Worm (Caenorhabditis elegans): Measurements from ENCODE around the gene idpc-6.
A peak's percentile ranks its signal among the peaks of the same experiment; 100 is the strongest.

idpc-6 gene

DNA sequence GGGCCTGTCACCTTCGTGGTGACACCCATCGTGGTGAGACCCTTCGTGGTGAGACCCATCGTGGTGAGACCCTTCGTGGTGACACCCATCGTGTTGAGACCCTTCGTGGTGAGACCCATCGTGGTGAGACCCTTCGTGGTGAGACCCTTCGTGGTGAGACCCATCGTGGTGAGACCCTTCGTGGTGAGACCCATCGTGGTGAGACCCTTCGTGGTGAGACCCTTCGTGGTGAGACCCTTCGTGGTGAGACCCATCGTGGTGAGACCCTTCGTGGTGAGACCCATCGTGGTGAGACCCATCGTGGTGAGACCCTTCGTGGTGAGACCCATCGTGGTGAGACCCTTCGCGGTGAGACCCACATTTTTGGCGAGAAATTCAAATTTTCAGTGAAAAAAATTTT, 18.0 kb upstream of the idpc-6 start:
- TF ChIP-seq egrh-3 (GFP tag; IDR thresholded peaks at IDR 0.05) (peak; percentile 93), D2030.7 (GFP tag; IDR thresholded peaks at IDR 0.05) (peak; percentile 17; the same call in 1 of the 2 replicates), F33H1.4 (GFP tag; IDR thresholded peaks at IDR 0.05) (peak; percentile 51)

DNA sequence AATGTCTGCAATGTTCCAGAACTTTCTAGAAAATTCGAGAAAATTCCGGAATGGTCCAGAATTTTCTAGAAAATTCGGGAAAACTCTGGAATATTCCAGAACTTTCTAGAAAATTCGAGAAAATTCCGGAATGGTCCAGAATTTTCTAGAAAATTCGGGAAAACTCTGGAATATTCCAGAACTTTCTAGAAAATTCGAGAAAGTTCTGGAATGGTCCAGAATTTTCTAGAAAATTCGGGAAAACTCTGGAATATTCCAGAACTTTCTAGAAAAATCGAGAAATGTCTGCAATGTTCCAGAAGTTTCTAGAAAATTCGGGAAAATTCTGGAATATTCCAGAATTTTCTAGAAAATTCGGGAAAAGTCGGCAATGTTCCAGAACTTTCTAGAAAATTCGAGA, 16.5 kb upstream of the idpc-6 start:
- TF ChIP-seq ceh-91 (GFP tag; IDR thresholded peaks at IDR 0.05) (peak; percentile 12; the same call in 1 of the 2 replicates), rcor-1 (GFP tag; IDR thresholded peaks at IDR 0.05) (peak; percentile 60), madf-3 (GFP tag; IDR thresholded peaks at IDR 0.05) (peak; percentile 82), ceh-40 (GFP tag; IDR thresholded peaks at IDR 0.05) (0 out of 2 replicates have a peak, but pooled peaks have one; percentile 56), ceh-100 (GFP tag; IDR thresholded peaks at IDR 0.05) (peak; percentile 47; the same call in 1 of the 2 replicates), pbrm-1 (GFP tag; IDR thresholded peaks at IDR 0.05) (peak; percentile 69), attf-6 (GFP tag; IDR thresholded peaks at IDR 0.05) (peak; percentile 66), egrh-3 (GFP tag; IDR thresholded peaks at IDR 0.05) (peak; percentile 66), F33H1.4 (GFP tag; IDR thresholded peaks at IDR 0.05) (peak; percentile 29; the same call in 1 of the 2 replicates), F39B2.1 (GFP tag; IDR thresholded peaks at IDR 0.05) (0 out of 2 replicates have a peak, but pooled peaks have one; percentile 68), egl-44 (GFP tag; IDR thresholded peaks at IDR 0.05) (peak; percentile 62; the same call in 1 of the 2 replicates), B0019.2 (GFP tag; conservative IDR thresholded peaks at IDR 0.05) (0 out of 2 replicates have a peak, but pooled peaks have one; percentile 55), Y56A3A.18 (GFP tag; IDR thresholded peaks at IDR 0.05) (peak; percentile 76; the same call in 1 of the 2 replicates), dox-1 (GFP tag; IDR thresholded peaks at IDR 0.05) (peak; percentile 96), Y95B8A.8 (GFP tag; IDR thresholded peaks at IDR 0.05) (peak; percentile 22; the same call in 1 of the 2 replicates), nfyb-1 (GFP tag; IDR thresholded peaks at IDR 0.05) (0 out of 2 replicates have a peak, but pooled peaks have one; percentile 40), ekl-4 (GFP tag; IDR thresholded peaks at IDR 0.05) (peak; percentile 77), madf-6 (GFP tag; IDR thresholded peaks at IDR 0.05) (peak; percentile 67), hsf-1 (GFP tag; IDR thresholded peaks at IDR 0.05) (peak; percentile 99), D2030.7 (GFP tag; IDR thresholded peaks at IDR 0.05) (peak; percentile 59; the same call in 1 of the 2 replicates)

DNA sequence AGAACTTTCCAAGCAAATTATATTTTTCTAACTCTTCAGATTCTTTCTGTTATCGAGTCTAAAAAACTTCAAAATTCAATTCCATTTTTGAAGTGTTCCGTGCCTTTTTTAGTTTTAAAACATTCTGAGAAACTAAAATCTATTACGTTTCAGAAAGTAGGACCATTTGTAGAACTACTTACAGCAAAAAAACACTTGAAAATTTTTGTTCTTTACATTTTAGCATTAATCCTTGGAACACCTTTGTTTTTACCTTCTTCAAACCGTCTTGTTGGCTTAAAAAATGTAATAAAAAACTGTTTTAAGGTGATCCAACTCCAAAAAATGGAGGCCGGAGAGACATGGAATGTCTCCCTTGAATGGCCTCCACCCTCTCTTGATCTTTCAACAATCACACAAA, 11.7 kb upstream of the idpc-6 start, which contains the start of gene dop-2:
dop-2 (plus strand) TSS at position 301 of the 400 bp plus-strand sequence.
- no peak for TF ChIP-seq snpc-4 (GFP tag; optimal IDR thresholded peaks at IDR 0.05)
- TF ChIP-seq snpc-4 (tag; optimal IDR thresholded peaks at IDR 0.05) = no peak
- no peak for TF ChIP-seq chd-7 (tag; optimal IDR thresholded peaks at IDR 0.05)
- TF ChIP-seq ztf-22 (GFP tag; optimal IDR thresholded peaks at IDR 0.05) = no peak
- no peak for TF ChIP-seq unc-62 (GFP tag; optimal IDR thresholded peaks at IDR 0.05)
- TF ChIP-seq nfyb-1 (GFP tag; IDR thresholded peaks at IDR 0.05) = no peak
- TF ChIP-seq ceh-91 (GFP tag; IDR thresholded peaks at IDR 0.05) = no peak
- no peak for TF ChIP-seq hlh-26 (GFP tag; conservative IDR thresholded peaks at IDR 0.05)
- no peak for TF ChIP-seq dox-1 (GFP tag; IDR thresholded peaks at IDR 0.05)
- no peak for TF ChIP-seq mcd-1 (GFP tag; IDR thresholded peaks at IDR 0.05)
- TF ChIP-seq ets-4 (GFP tag; optimal IDR thresholded peaks at IDR 0.05) = no peak

DNA sequence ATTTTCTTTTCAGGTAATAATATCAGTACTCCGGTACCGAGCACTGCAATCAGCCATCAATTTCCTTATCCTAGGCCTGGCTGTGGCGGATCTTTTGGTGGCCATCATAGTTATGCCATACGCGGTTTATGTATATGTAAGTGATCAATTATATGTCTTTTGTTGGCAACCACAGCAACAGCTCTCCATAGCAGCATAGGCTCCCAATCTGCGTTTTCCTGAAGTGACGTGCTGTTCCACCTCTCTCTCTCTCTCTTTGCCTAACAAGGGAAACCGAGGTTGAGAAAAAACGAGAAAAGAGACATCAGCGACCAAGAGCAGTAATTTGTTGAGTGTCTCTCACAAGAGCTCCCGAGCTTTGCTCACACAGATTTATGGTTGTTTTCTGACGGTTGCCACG, 10.7 kb upstream of the idpc-6 start:
- TF ChIP-seq ztf-22 (GFP tag; optimal IDR thresholded peaks at IDR 0.05) (no peak), hsf-1 (GFP tag; IDR thresholded peaks at IDR 0.05) (no peak), nfyb-1 (GFP tag; IDR thresholded peaks at IDR 0.05) (no peak), snpc-1.3 (tag; optimal IDR thresholded peaks at IDR 0.05; ENCODE audit: insufficient read depth) (no peak), snpc-3.4 (tag; optimal IDR thresholded peaks at IDR 0.05) (no peak), let-607 (tag; optimal IDR thresholded peaks at IDR 0.05) (no peak), nfya-1 (tag; optimal IDR thresholded peaks at IDR 0.05; ENCODE audit: borderline replicate concordance, insufficient read depth) (no peak), lin-40 (tag; optimal IDR thresholded peaks at IDR 0.05) (no peak), mxl-1 (tag; optimal IDR thresholded peaks at IDR 0.05) (no peak), lag-1 (GFP tag; IDR thresholded peaks at IDR 0.05) (no peak), T07F8.4 (tag; optimal IDR thresholded peaks at IDR 0.05) (no peak), mel-28 (tag; optimal IDR thresholded peaks at IDR 0.05; ENCODE audit: borderline replicate concordance) (no peak), mcd-1 (GFP tag; IDR thresholded peaks at IDR 0.05) (no peak), egrh-3 (GFP tag; IDR thresholded peaks at IDR 0.05) (no peak), hrde-1 (tag; optimal IDR thresholded peaks at IDR 0.05; ENCODE audit: borderline replicate concordance) (no peak), him-1 (tag; optimal IDR thresholded peaks at IDR 0.05) (no peak), ama-1 (optimal IDR thresholded peaks at IDR 0.05) (no peak), ama-1 (GFP tag; optimal IDR thresholded peaks at IDR 0.05) (no peak), hlh-12 (tag; optimal IDR thresholded peaks at IDR 0.05) (no peak), F39B2.1 (GFP tag; IDR thresholded peaks at IDR 0.05) (no peak)
